Fruit fly (Drosophila melanogaster): ENCODE measurements around the gene CG31342.

The CG31342 gene

dm6 chr3R:13015402-13015801, 29.6 kb downstream of the CG31342 start:
- TF ChIP-seq CG17801 (GFP tag; optimal IDR thresholded peaks at IDR 0.05; ENCODE audit: partially characterized antibody), result no peak

dm6 chr3R:13015811-13016766, 30.2 kb downstream of the CG31342 start:
- TF ChIP-seq CG17801 (GFP tag; optimal IDR thresholded peaks at IDR 0.05; ENCODE audit: partially characterized antibody), result no peak

DNA sequence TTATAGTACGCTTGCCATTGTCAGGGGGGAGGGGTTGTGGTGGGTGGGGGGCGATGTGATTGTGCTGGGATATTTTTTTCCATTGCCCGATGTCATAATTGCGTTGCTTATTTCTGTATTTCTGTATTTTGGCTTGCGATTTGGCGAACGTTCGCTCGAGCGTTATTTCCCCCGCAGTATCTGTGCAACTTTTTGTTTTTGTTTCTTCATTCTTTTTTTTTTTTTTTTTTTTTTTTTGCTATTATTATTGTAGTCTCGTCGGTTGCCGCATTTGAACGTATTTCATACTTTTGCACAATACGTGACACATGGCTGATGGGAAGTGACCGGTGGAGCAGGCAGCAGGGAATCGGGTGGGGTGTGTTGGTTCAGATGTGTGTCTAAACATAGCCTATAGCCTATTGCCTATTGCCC, 31.8 kb downstream of the CG31342 start:
- no peak for TF ChIP-seq CG17801 (GFP tag; optimal IDR thresholded peaks at IDR 0.05; ENCODE audit: partially characterized antibody)

DNA sequence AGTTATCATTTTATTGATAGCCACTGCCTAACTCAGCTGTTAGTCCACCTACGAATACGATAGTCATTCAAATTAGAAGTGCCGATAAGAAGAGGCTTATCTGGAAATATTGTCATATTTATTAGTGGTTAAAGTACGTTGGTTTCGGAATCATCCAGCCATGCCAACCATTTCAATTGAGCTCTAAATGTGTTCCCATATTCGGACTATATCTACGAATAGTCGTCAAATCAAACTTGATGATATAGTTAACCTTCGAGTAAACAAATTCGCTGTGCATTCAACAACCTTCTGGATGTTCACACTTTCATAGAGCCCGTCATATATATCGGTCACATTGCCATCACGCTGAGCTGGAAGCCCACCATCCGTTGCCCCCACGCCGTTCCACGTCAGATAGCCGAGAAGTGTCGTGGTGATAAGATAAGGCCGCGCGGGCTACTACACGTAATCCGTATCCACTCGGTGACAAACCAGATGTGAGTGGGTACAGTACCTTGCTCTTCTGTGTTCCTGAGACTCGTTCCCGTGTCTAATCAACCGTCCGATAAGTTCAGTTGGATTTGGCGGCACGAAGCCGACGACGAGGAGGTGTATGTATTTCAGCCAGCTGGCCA, 32.6 kb downstream of the CG31342 start:
- TF ChIP-seq CG17801 (GFP tag; optimal IDR thresholded peaks at IDR 0.05; ENCODE audit: partially characterized antibody), result no peak

DNA sequence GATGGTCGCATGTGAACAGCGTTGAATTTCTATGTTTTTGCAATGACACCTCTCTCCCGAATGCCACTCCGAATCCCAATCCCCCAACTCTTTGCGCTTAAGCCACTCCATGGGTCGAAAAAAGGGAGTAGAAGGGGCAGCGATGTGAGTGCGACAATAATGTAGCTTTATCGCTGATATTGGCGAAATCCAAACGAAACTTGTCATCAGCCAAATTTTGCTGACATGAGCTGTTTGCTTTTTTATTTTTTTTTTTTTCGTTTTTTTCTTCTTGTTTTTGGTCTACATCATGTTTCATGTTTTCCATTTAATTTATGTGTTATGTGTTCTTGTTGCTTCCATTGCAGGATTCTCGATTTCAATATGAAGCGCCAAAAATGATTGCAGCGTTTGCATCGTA, 33.2 kb downstream of the CG31342 start:
- TF ChIP-seq CG17801 (GFP tag; optimal IDR thresholded peaks at IDR 0.05; ENCODE audit: partially characterized antibody), result peak; percentile 18

DNA sequence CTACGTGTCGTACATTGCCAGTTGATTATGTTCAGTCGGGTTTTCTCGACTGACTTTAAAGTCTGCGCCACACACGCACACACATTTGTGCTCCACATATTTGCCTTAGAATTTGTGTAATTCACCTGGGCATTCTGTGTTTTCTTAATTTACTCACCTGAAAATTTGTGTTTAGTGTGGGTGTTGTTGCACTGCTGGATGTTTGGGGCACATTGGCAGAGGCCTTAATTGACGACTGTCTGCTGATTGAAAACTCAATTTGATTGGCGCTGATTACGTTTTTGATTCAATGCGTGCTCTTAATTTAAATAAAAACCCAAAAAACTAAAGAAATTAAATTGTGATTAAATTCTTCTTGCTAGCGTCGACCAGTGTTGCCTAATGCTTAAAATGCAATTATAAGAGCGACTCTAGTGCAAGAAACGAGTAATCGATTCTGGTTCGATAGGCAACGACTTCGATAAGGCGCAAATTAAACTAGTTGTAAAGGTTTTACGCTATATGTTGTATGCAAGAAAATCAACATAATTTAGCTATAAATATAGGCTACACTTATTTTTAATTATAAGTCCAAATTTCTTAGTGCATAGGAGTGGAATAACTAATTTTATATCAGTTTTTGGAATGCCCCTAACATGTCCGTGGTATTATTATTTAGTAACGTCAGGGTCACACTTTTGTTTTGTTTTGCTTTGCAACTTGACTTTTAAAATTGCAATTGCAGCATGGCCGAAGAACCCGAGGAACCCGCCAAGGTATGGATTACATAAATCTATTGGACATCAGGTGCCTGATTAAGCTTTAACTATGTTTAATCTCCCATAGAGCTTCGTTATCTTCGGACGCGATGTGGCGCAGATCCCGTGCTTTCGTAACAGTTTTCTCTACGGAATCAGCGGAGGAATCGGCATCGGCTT, 44.7 kb downstream of the CG31342 start, which contains the start of the genes CG46281 and CG46280:
CG46281 (minus strand) TSS at position 51 of the 917 bp plus-strand sequence.
CG46280 (minus strand) TSS at position 403 of the 917 bp plus-strand sequence.
- peak; percentile 49 for TF ChIP-seq CG17801 (GFP tag; optimal IDR thresholded peaks at IDR 0.05; ENCODE audit: partially characterized antibody)

DNA sequence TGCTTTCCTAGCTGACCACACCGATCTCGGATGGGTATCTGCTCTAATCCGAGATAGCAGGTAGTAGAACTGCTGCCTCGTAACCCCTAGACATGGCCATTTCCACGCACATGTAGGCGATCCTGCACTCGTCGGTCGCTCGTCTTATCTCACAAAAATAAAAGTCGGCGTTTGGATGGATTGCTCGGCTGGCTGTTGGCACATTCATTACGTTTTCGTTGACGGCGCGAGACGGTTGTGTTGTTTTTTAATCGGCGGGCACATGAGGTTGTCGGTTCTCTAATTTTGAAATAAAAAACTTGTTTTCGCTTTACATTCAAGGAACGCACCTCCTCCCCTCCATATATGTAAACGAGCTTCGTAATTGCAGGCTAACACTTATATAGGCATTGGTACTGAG, 46.5 kb downstream of the CG31342 start, which contains the start of gene ry:
ry (plus strand) TSS at position 206 of the 400 bp plus-strand sequence.
- TF ChIP-seq CG17801 (GFP tag; optimal IDR thresholded peaks at IDR 0.05; ENCODE audit: partially characterized antibody), result no peak

- peak; percentile 34 for TF ChIP-seq CG17801 (GFP tag; optimal IDR thresholded peaks at IDR 0.05; ENCODE audit: partially characterized antibody)
Observed at dm6 chr3R:13032975-13033445, 47.2 kb downstream of the CG31342 start.

- TF ChIP-seq CG17801 (GFP tag; optimal IDR thresholded peaks at IDR 0.05; ENCODE audit: partially characterized antibody), result no peak
Observed at dm6 chr3R:13033670-13034069, 47.8 kb downstream of the CG31342 start.

dm6 chr3R:13036064-13036463, 50.2 kb downstream of the CG31342 start:
- TF ChIP-seq CG17801 (GFP tag; optimal IDR thresholded peaks at IDR 0.05; ENCODE audit: partially characterized antibody), result no peak

DNA sequence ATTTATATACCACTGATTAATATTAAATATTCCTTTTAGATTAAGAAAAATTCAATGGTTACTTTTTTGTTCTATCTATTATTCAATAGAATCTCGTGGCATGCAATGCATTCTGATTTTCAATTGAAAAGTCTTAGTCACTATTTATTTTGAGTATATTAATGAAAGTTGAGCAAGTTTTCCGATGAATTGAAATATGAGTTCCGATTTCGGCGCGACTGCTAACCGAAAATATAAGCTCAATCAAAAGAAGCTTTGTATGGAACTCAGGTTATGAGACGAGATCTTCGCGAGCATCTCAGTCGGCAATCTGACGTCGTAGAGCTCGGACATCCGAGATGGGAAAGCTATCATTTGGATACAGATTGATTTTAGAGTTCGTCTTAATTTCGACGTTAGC, 52.2 kb downstream of the CG31342 start, which contains the start of gene CG11668:
CG11668 (plus strand) TSS at position 301 of the 400 bp plus-strand sequence.
- TF ChIP-seq CG17801 (GFP tag; optimal IDR thresholded peaks at IDR 0.05; ENCODE audit: partially characterized antibody), result no peak

- TF ChIP-seq CG17801 (GFP tag; optimal IDR thresholded peaks at IDR 0.05; ENCODE audit: partially characterized antibody), result no peak
Observed at dm6 chr3R:13039037-13039583, 53.3 kb downstream of the CG31342 start.

Measured in ovary, adult (tissue).